Fruit fly (Drosophila melanogaster): ENCODE data around the gene Ibf2.

Ibf2 gene

dm6 chr3R:9232346-9232745 is 26.0 kb downstream of the Ibf2 start:
- no peak for TF ChIP-seq pan (optimal IDR thresholded peaks at IDR 0.05)

dm6 chr3R:9229996-9230601 is 28.2 kb downstream of the Ibf2 start:
- TF ChIP-seq pan (optimal IDR thresholded peaks at IDR 0.05) (no peak), CG8478 (optimal IDR thresholded peaks at IDR 0.05) (no peak), EcR (GFP tag; optimal IDR thresholded peaks at IDR 0.05) (no peak), usp (GFP tag; optimal IDR thresholded peaks at IDR 0.05) (no peak), Dll (optimal IDR thresholded peaks at IDR 0.05) (no peak), psq (optimal IDR thresholded peaks at IDR 0.05) (no peak)

- peak; percentile 35 for TF ChIP-seq psq (optimal IDR thresholded peaks at IDR 0.05)
- peak; percentile 18 to 84 for TF ChIP-seq EcR (GFP tag; optimal IDR thresholded peaks at IDR 0.05)
- TF ChIP-seq usp (GFP tag; optimal IDR thresholded peaks at IDR 0.05) = no peak
- TF ChIP-seq Dll (optimal IDR thresholded peaks at IDR 0.05) = peak; percentile 54
- no peak for TF ChIP-seq CG8478 (optimal IDR thresholded peaks at IDR 0.05)
- TF ChIP-seq pan (optimal IDR thresholded peaks at IDR 0.05) = no peak
These were observed 29.0 kb downstream of the Ibf2 start for dm6 chr3R:9229075-9229835.

- TF ChIP-seq pan (optimal IDR thresholded peaks at IDR 0.05) (no peak), psq (optimal IDR thresholded peaks at IDR 0.05) (no peak), CG8478 (optimal IDR thresholded peaks at IDR 0.05) (no peak), usp (GFP tag; optimal IDR thresholded peaks at IDR 0.05) (no peak), EcR (GFP tag; optimal IDR thresholded peaks at IDR 0.05) (no peak)
These were observed 30.4 kb downstream of the Ibf2 start for dm6 chr3R:9227944-9228343.

dm6 chr3R:9227330-9227729 is 31.0 kb downstream of the Ibf2 start:
- TF ChIP-seq usp (GFP tag; optimal IDR thresholded peaks at IDR 0.05) (no peak), psq (optimal IDR thresholded peaks at IDR 0.05) (no peak), EcR (GFP tag; optimal IDR thresholded peaks at IDR 0.05) (no peak), pan (optimal IDR thresholded peaks at IDR 0.05) (no peak), CG8478 (optimal IDR thresholded peaks at IDR 0.05) (no peak), Dll (optimal IDR thresholded peaks at IDR 0.05) (no peak)

dm6 chr3R:9226701-9227313 is 31.5 kb downstream of the Ibf2 start:
- TF ChIP-seq usp (GFP tag; optimal IDR thresholded peaks at IDR 0.05) = no peak
- no peak for TF ChIP-seq psq (optimal IDR thresholded peaks at IDR 0.05)
- TF ChIP-seq CG8478 (optimal IDR thresholded peaks at IDR 0.05) = peak; percentile 13
- peak; percentile 79 for TF ChIP-seq Dll (optimal IDR thresholded peaks at IDR 0.05)
- no peak for TF ChIP-seq EcR (GFP tag; optimal IDR thresholded peaks at IDR 0.05)
- no peak for TF ChIP-seq pan (optimal IDR thresholded peaks at IDR 0.05)

- TF ChIP-seq EcR (GFP tag; optimal IDR thresholded peaks at IDR 0.05) (no peak), CG8478 (optimal IDR thresholded peaks at IDR 0.05) (no peak), usp (GFP tag; optimal IDR thresholded peaks at IDR 0.05) (no peak), psq (optimal IDR thresholded peaks at IDR 0.05) (no peak), Dll (optimal IDR thresholded peaks at IDR 0.05) (no peak), pan (optimal IDR thresholded peaks at IDR 0.05) (no peak)
These were observed 32.2 kb downstream of the Ibf2 start for dm6 chr3R:9226146-9226545.

dm6 chr3R:9224807-9225206 is 33.5 kb downstream of the Ibf2 start:
- TF ChIP-seq Dll (optimal IDR thresholded peaks at IDR 0.05) (no peak), psq (optimal IDR thresholded peaks at IDR 0.05) (no peak), usp (GFP tag; optimal IDR thresholded peaks at IDR 0.05) (no peak)

dm6 chr3R:9222355-9222754 is 35.9 kb downstream of the Ibf2 start:
- TF ChIP-seq pan (optimal IDR thresholded peaks at IDR 0.05) (no peak), usp (GFP tag; optimal IDR thresholded peaks at IDR 0.05) (no peak), psq (optimal IDR thresholded peaks at IDR 0.05) (no peak), CG8478 (optimal IDR thresholded peaks at IDR 0.05) (no peak), Dll (optimal IDR thresholded peaks at IDR 0.05) (no peak)

- TF ChIP-seq EcR (GFP tag; optimal IDR thresholded peaks at IDR 0.05) (no peak), CG8478 (optimal IDR thresholded peaks at IDR 0.05) (no peak), Dll (optimal IDR thresholded peaks at IDR 0.05) (no peak), pan (optimal IDR thresholded peaks at IDR 0.05) (no peak), psq (optimal IDR thresholded peaks at IDR 0.05) (no peak), usp (GFP tag; optimal IDR thresholded peaks at IDR 0.05) (no peak)
These were observed 38.0 kb downstream of the Ibf2 start for dm6 chr3R:9220064-9220864.

- TF ChIP-seq EcR (GFP tag; optimal IDR thresholded peaks at IDR 0.05) = peak in 1 of 2 experiments; percentile 24
- no peak for TF ChIP-seq pan (optimal IDR thresholded peaks at IDR 0.05)
These were observed 40.7 kb downstream of the Ibf2 start for dm6 chr3R:9217607-9218006.

- no peak for TF ChIP-seq CG8478 (optimal IDR thresholded peaks at IDR 0.05)
- no peak for TF ChIP-seq Dll (optimal IDR thresholded peaks at IDR 0.05)
- TF ChIP-seq EcR (GFP tag; optimal IDR thresholded peaks at IDR 0.05) = no peak
- no peak for TF ChIP-seq usp (GFP tag; optimal IDR thresholded peaks at IDR 0.05)
- TF ChIP-seq psq (optimal IDR thresholded peaks at IDR 0.05) = no peak
- no peak for TF ChIP-seq pan (optimal IDR thresholded peaks at IDR 0.05)
These were observed 42.8 kb downstream of the Ibf2 start for dm6 chr3R:9215551-9215950.
